Worm (Caenorhabditis elegans) whole organism, L1 larva: ENCODE results near the gene npr-32.

ENCODE experiments used
- C04F5.9 ChIP-seq: sonication (generic microtip); optimal IDR thresholded peaks from 2 replicates; lab custom pipeline; 2016; ENCODE audit warnings: missing genetic modification characterization, missing compliant biosample characterization
- C16A3.4 ChIP-seq: fragments of 150-350 bp; optimal IDR thresholded peaks from 2 replicates; lab custom pipeline; 2014; ENCODE audit warnings: missing biosample characterization, missing genetic modification characterization
- C34B4.2 ChIP-seq: sonication (generic microtip); optimal IDR thresholded peaks from 2 replicates; lab custom pipeline; 2017; ENCODE audit warnings: mild to moderate bottlenecking, missing genetic modification characterization, missing compliant biosample characterization
- F16B12.6 ChIP-seq: fragments of 150-350 bp; optimal IDR thresholded peaks from 2 replicates; lab custom pipeline; 2014; ENCODE audit warnings: missing biosample characterization, missing genetic modification characterization
- Y116A8C.19 ChIP-seq: sonication (generic microtip); optimal IDR thresholded peaks from 2 replicates; lab custom pipeline; 2016; ENCODE audit warnings: missing compliant biosample characterization, missing genetic modification characterization, borderline replicate concordance
- aly-2 ChIP-seq: fragments of 150-350 bp; optimal IDR thresholded peaks from 2 replicates; lab custom pipeline; 2014; ENCODE audit warnings: missing biosample characterization, missing genetic modification characterization
- ceh-8 ChIP-seq: fragments of 200-800 bp; sonication (Bioruptor generic); optimal IDR thresholded peaks from 2 replicates; lab custom pipeline; 2018; ENCODE audit warnings: mild to moderate bottlenecking, missing genetic modification characterization, moderate library complexity, missing compliant biosample characterization
- ceh-88 ChIP-seq: fragments of 200-800 bp; sonication (Bioruptor generic); IDR thresholded peaks from 2 replicates; pipeline ENCODE4 v1.3.6; 2022; ENCODE audit warnings: missing genetic modification characterization, missing compliant biosample characterization
- ceh-90 ChIP-seq: sonication (generic microtip); optimal IDR thresholded peaks from 2 replicates; lab custom pipeline; 2016; ENCODE audit warnings: missing genetic modification characterization, missing compliant biosample characterization
- ces-1 ChIP-seq: fragments of 150-350 bp; optimal IDR thresholded peaks from 2 replicates; lab custom pipeline; 2014; ENCODE audit warnings: missing biosample characterization, missing genetic modification reagents, missing genetic modification characterization
- dpl-1 ChIP-seq, 3 experiments: fragments of 150-350 bp in 2 of 3; sonication (generic microtip) in 1 of 3; optimal IDR thresholded peaks; 2 replicates each; lab custom pipeline; 2014 to 2017; ENCODE audit warnings: missing biosample characterization in 3 of 3, missing genetic modification characterization in 3 of 3, missing genetic modification reagents in 3 of 3
- dsc-1 ChIP-seq: sonication (generic microtip); optimal IDR thresholded peaks from 2 replicates; lab custom pipeline; 2016; ENCODE audit warnings: mild to moderate bottlenecking, missing genetic modification characterization, missing compliant biosample characterization
- efl-1 ChIP-seq, 4 experiments: fragments of 150-350 bp; optimal IDR thresholded peaks in 3 of 4; peaks in 1 of 4; 1 replicate in 1 of 4; 2 replicates in 3 of 4; lab custom pipeline; 2014; ENCODE audit warnings: missing biosample characterization in 2 of 4, missing genetic modification characterization in 2 of 4, missing genetic modification reagents in 2 of 4
- efl-3 ChIP-seq: fragments of 200-800 bp; sonication (Bioruptor generic); optimal IDR thresholded peaks from 2 replicates; lab custom pipeline; 2018; ENCODE audit warnings: mild to moderate bottlenecking, missing genetic modification characterization, missing compliant biosample characterization
- ets-5 ChIP-seq: fragments of 200-800 bp; sonication (Bioruptor generic); IDR thresholded peaks from 2 replicates; pipeline ENCODE4 v1.3.6; 2022; ENCODE audit warnings: missing genetic modification characterization, missing compliant biosample characterization
- fkh-4 ChIP-seq: sonication (generic microtip); optimal IDR thresholded peaks from 2 replicates; lab custom pipeline; 2016; ENCODE audit warnings: missing compliant biosample characterization, missing genetic modification characterization, borderline replicate concordance
- fkh-8 ChIP-seq: sonication (generic microtip); optimal IDR thresholded peaks from 2 replicates; lab custom pipeline; 2016; ENCODE audit warnings: mild to moderate bottlenecking, missing genetic modification characterization, missing compliant biosample characterization
- grh-1 ChIP-seq: fragments of 200-800 bp; sonication (Bioruptor generic); IDR thresholded peaks from 2 replicates; pipeline ENCODE4 v1.3.6; 2022; ENCODE audit warnings: missing genetic modification reagents, missing genetic modification characterization, missing compliant biosample characterization
- hlh-17 ChIP-seq: fragments of 200-800 bp; sonication (Bioruptor generic); optimal IDR thresholded peaks from 2 replicates; lab custom pipeline; 2018; ENCODE audit warnings: missing genetic modification characterization, mild to moderate bottlenecking, missing compliant biosample characterization, moderate library complexity, borderline replicate concordance
- hlh-4 ChIP-seq: sonication (generic microtip); optimal IDR thresholded peaks from 2 replicates; lab custom pipeline; 2016; ENCODE audit warnings: mild to moderate bottlenecking, missing genetic modification characterization, missing compliant biosample characterization
- isw-1 ChIP-seq: fragments of 200-800 bp; sonication (Bioruptor generic); IDR thresholded peaks from 2 replicates; pipeline ENCODE4 v1.3.6; 2022; ENCODE audit warnings: missing genetic modification characterization, missing compliant biosample characterization
- lin-13 ChIP-seq: fragments of 150-350 bp; optimal IDR thresholded peaks from 2 replicates; lab custom pipeline; 2014; ENCODE audit warnings: missing biosample characterization, missing genetic modification reagents, missing genetic modification characterization
- lin-14 ChIP-seq: fragments of 200-800 bp; sonication (Bioruptor generic); optimal IDR thresholded peaks from 2 replicates; lab custom pipeline; 2018; ENCODE audit warnings: mild to moderate bottlenecking, missing genetic modification characterization, moderate library complexity, missing compliant biosample characterization
- lin-15B ChIP-seq: fragments of 150-350 bp; sonication (generic microtip); optimal IDR thresholded peaks from 3 replicates; lab custom pipeline; 2014; ENCODE audit warnings: missing biosample characterization, missing genetic modification characterization
- lin-39 ChIP-seq: fragments of 150-350 bp; optimal IDR thresholded peaks from 2 replicates; lab custom pipeline; 2014; ENCODE audit warnings: missing biosample characterization, missing genetic modification reagents, missing genetic modification characterization
- lir-3 ChIP-seq: sonication (generic microtip); optimal IDR thresholded peaks from 2 replicates; lab custom pipeline; 2016; ENCODE audit warnings: mild to moderate bottlenecking, missing genetic modification characterization, moderate library complexity, missing compliant biosample characterization; ENCODE audit not compliant: poor library complexity
- mab-9 ChIP-seq: fragments of 200-800 bp; sonication (Bioruptor generic); IDR thresholded peaks from 2 replicates; pipeline ENCODE4 v1.3.6; 2022; ENCODE audit warnings: missing genetic modification reagents, missing genetic modification characterization, missing compliant biosample characterization
- mdl-1 ChIP-seq, 2 experiments: fragments of 150-350 bp; optimal IDR thresholded peaks; 2 replicates each; lab custom pipeline; 2014 to 2017; ENCODE audit warnings: missing biosample characterization in 2 of 2, missing genetic modification characterization in 2 of 2, inconsistent platforms in 1 of 2
- nhr-11 ChIP-seq: fragments of 150-350 bp; optimal IDR thresholded peaks from 2 replicates; lab custom pipeline; 2014; ENCODE audit warnings: missing biosample characterization, missing genetic modification characterization
- nhr-12 ChIP-seq: sonication (generic microtip); optimal IDR thresholded peaks from 2 replicates; lab custom pipeline; 2017; ENCODE audit warnings: missing biosample characterization, missing genetic modification characterization
- nhr-47 ChIP-seq: sonication (generic microtip); optimal IDR thresholded peaks from 2 replicates; lab custom pipeline; 2016; ENCODE audit warnings: mild to moderate bottlenecking, missing genetic modification characterization, moderate library complexity, missing compliant biosample characterization
- nhr-71 ChIP-seq: sonication (generic microtip); optimal IDR thresholded peaks from 2 replicates; lab custom pipeline; 2016; ENCODE audit warnings: mild to moderate bottlenecking, missing genetic modification characterization, moderate library complexity, missing compliant biosample characterization
- nhr-76 ChIP-seq: sonication (generic microtip); optimal IDR thresholded peaks from 2 replicates; lab custom pipeline; 2017; ENCODE audit warnings: missing biosample characterization, missing genetic modification characterization
- nhr-77 ChIP-seq: fragments of 150-350 bp; optimal IDR thresholded peaks from 2 replicates; lab custom pipeline; 2014; ENCODE audit warnings: missing biosample characterization, missing genetic modification characterization
- nhr-85 ChIP-seq: sonication (generic microtip); peaks from one replicate; lab custom pipeline; 2016; ENCODE audit warnings: missing genetic modification characterization, inconsistent platforms, missing compliant biosample characterization
- nhr-90 ChIP-seq: sonication (generic microtip); optimal IDR thresholded peaks from 2 replicates; lab custom pipeline; 2016; ENCODE audit warnings: mild to moderate bottlenecking, missing genetic modification characterization, missing compliant biosample characterization; ENCODE audit not compliant: poor library complexity
- pax-3 ChIP-seq: fragments of 200-800 bp; sonication (Bioruptor generic); optimal IDR thresholded peaks from 2 replicates; lab custom pipeline; 2018; ENCODE audit warnings: mild to moderate bottlenecking, missing genetic modification characterization, moderate library complexity, missing compliant biosample characterization
- pqm-1 ChIP-seq: sonication (generic microtip); optimal IDR thresholded peaks from 3 replicates; lab custom pipeline; 2017; ENCODE audit warnings: missing biosample characterization, missing genetic modification characterization
- rnt-1 ChIP-seq: sonication (generic microtip); optimal IDR thresholded peaks from 2 replicates; lab custom pipeline; 2016; ENCODE audit warnings: mild to moderate bottlenecking, missing genetic modification characterization, moderate library complexity, missing compliant biosample characterization
- skn-1 ChIP-seq: fragments of 150-350 bp; optimal IDR thresholded peaks from 2 replicates; lab custom pipeline; 2014; ENCODE audit warnings: missing biosample characterization, missing genetic modification characterization
- snpc-4 ChIP-seq: fragments of 150-350 bp; optimal IDR thresholded peaks from 2 replicates; lab custom pipeline; 2014; ENCODE audit warnings: missing biosample characterization, missing genetic modification characterization
- snu-23 ChIP-seq: sonication (generic microtip); optimal IDR thresholded peaks from 2 replicates; lab custom pipeline; 2016; ENCODE audit warnings: missing genetic modification characterization, missing compliant biosample characterization
- sptf-1 ChIP-seq: fragments of 150-350 bp; optimal IDR thresholded peaks from 2 replicates; lab custom pipeline; 2014; ENCODE audit warnings: missing biosample characterization, missing genetic modification characterization
- sup-37 ChIP-seq: fragments of 200-800 bp; sonication (Bioruptor generic); optimal IDR thresholded peaks from 2 replicates; lab custom pipeline; 2018; ENCODE audit warnings: mild to moderate bottlenecking, missing genetic modification characterization, missing compliant biosample characterization
- swsn-7 ChIP-seq: sonication (generic microtip); optimal IDR thresholded peaks from 2 replicates; lab custom pipeline; 2016; ENCODE audit warnings: missing genetic modification characterization, missing compliant biosample characterization
- tbx-2 ChIP-seq: sonication (generic microtip); optimal IDR thresholded peaks from 2 replicates; lab custom pipeline; 2016; ENCODE audit warnings: missing genetic modification characterization, missing compliant biosample characterization
- tlp-1 ChIP-seq: fragments of 150-350 bp; optimal IDR thresholded peaks from 2 replicates; lab custom pipeline; 2014; ENCODE audit warnings: missing biosample characterization, missing genetic modification characterization
- unc-130 ChIP-seq: fragments of 150-350 bp; optimal IDR thresholded peaks from 2 replicates; lab custom pipeline; 2017; ENCODE audit warnings: missing biosample characterization, missing genetic modification characterization, inconsistent platforms
- unc-30 ChIP-seq: sonication (generic microtip); optimal IDR thresholded peaks from 2 replicates; lab custom pipeline; 2017; ENCODE audit warnings: missing biosample characterization, missing genetic modification characterization
- unc-86 ChIP-seq: sonication (generic microtip); optimal IDR thresholded peaks from 2 replicates; lab custom pipeline; 2016; ENCODE audit warnings: missing genetic modification characterization, missing compliant biosample characterization
- vab-15 ChIP-seq: sonication (generic microtip); optimal IDR thresholded peaks from 2 replicates; lab custom pipeline; 2017; ENCODE audit warnings: missing genotype, mild to moderate bottlenecking, missing genetic modification characterization, missing compliant biosample characterization
- ztf-4 ChIP-seq: fragments of 150-350 bp; optimal IDR thresholded peaks from 2 replicates; lab custom pipeline; 2014; ENCODE audit warnings: missing biosample characterization, missing genetic modification characterization

Gene npr-32

DNA sequence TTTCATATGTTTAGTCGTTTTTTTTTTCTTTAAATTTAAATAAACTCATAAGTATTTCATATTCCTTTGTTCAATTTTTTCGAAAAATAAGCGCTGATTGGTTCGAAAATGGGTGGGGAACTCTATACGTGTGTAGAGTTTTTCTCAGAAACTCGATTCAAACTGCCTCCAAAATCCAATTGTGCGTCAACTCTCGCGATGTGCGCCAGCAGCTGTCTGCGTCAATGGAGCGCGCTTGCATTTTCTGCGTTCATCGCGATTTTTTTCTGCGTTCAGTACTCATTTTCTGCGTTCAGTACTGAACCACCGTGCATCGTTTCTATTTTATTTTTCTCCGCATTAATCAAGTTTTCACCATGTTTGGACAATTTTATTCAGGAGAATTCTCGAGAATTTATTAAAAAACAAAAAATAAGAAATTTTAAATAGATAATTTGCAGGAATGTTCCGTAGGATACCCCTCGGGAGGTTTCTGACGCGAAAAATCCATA is 18.9 kb upstream of the npr-32 start, which contains the start of gene eelo-2:
eelo-2 (plus strand) TSS at position 441 of the 491 bp plus-strand sequence.
- TF ChIP-seq efl-3 (GFP tag; lab: Kevin White, UChicago) (peak; percentile 91), lir-3 (tag; lab: Kevin White, UChicago) (peak; percentile 94), C34B4.2 (tag; lab: Kevin White, UChicago) (peak; percentile 91), nhr-11 (tag; lab: Kevin White, UChicago) (peak; percentile 97), unc-130 (tag; lab: Kevin White, UChicago) (peak; percentile 99), hlh-4 (tag; lab: Kevin White, UChicago) (no peak), F16B12.6 (tag; lab: Kevin White, UChicago) (peak; percentile 79), pqm-1 (tag; lab: Kevin White, UChicago) (peak; percentile 92), nhr-77 (tag; lab: Kevin White, UChicago) (peak; percentile 98), lin-13 (GFP tag; lab: Kevin White, UChicago) (peak; percentile 99), sptf-1 (tag; lab: Kevin White, UChicago) (no peak), grh-1 (GFP tag; lab: Robert Waterston, UW) (peak; percentile 98), lin-15B (tag; lab: Kevin White, UChicago) (peak; percentile 99), pax-3 (tag; lab: Kevin White, UChicago) (peak; percentile 98), nhr-85 (tag; lab: Kevin White, UChicago) (peak; percentile 99), hlh-17 (no peak), isw-1 (peak; percentile 98), snpc-4 (tag; lab: Kevin White, UChicago) (peak; percentile 95), mdl-1 (tag; optimal IDR thresholded peaks at IDR 0.05; lab: Kevin White, UChicago) (peak; percentile 38 to 95), tlp-1 (tag; lab: Kevin White, UChicago) (no peak), aly-2 (peak; percentile 94), nhr-47 (peak; percentile 99), swsn-7 (peak; percentile 99), ceh-90 (peak; percentile 68), sup-37 (peak; percentile 98), ztf-4 (tag; lab: Kevin White, UChicago) (peak; percentile 97), fkh-4 (tag; lab: Kevin White, UChicago) (peak; percentile 82), dsc-1 (peak; percentile 99), skn-1 (tag; lab: Kevin White, UChicago) (peak; percentile 98), efl-1 (optimal IDR thresholded peaks at IDR 0.05; lab: Kevin White, UChicago) (peak; percentile 100), efl-1 (GFP tag; optimal IDR thresholded peaks at IDR 0.05 in 1 of 2; lab: Kevin White, UChicago) (peak; percentile 100), nhr-71 (tag; lab: Kevin White, UChicago) (peak; percentile 99), rnt-1 (tag; lab: Kevin White, UChicago) (peak; percentile 99), snu-23 (peak; percentile 99), nhr-12 (tag; lab: Kevin White, UChicago) (peak; percentile 73), ceh-88 (GFP tag; lab: Robert Waterston, UW) (peak; percentile 95), ets-5 (GFP tag; lab: Robert Waterston, UW) (no peak), ceh-8 (GFP tag; lab: Kevin White, UChicago) (peak; percentile 97), vab-15 (peak; percentile 88), lin-14 (GFP tag; lab: Kevin White, UChicago) (peak; percentile 99), tbx-2 (peak; percentile 99), dpl-1 (GFP tag; optimal IDR thresholded peaks at IDR 0.05; lab: Kevin White, UChicago) (peak; percentile 100), nhr-76 (tag; lab: Kevin White, UChicago) (peak; percentile 80), unc-86 (peak; percentile 99), Y116A8C.19 (tag; lab: Kevin White, UChicago) (no peak), C04F5.9 (tag; lab: Kevin White, UChicago) (peak; percentile 92), fkh-8 (tag; lab: Kevin White, UChicago) (peak; percentile 99), lin-39 (tag; lab: Kevin White, UChicago) (peak; percentile 99), unc-30 (tag; lab: Kevin White, UChicago) (peak; percentile 83), nhr-90 (peak; percentile 99), ces-1 (peak; percentile 17), C16A3.4 (tag; lab: Kevin White, UChicago) (peak; percentile 100), mab-9 (GFP tag; lab: Robert Waterston, UW) (peak; percentile 98)
